Fruit fly (Drosophila melanogaster) whole organism, embryonic: ENCODE data around the gene cic.

Source experiments
- C15 ChIP-seq: fragments of 200-800 bp; sonication (Bioruptor generic); IDR thresholded peaks from 3 replicates; pipeline ENCODE4 v1.3.6; 2022; ENCODE audit warnings: missing biosample characterization, missing genetic modification characterization
- CG10979 ChIP-seq: fragments of 200-800 bp; sonication (Bioruptor generic); optimal IDR thresholded peaks from 2 replicates; lab custom pipeline; 2018; ENCODE audit warnings: missing biosample characterization, mild to moderate bottlenecking, missing genetic modification characterization, moderate library complexity
- CG1792 ChIP-seq: fragments of 200-800 bp; sonication (Bioruptor generic); optimal IDR thresholded peaks from 2 replicates; lab custom pipeline; 2016; ENCODE audit warnings: missing biosample characterization, missing genetic modification characterization
- CG3065 ChIP-seq: fragments of 200-800 bp; sonication (Bioruptor generic); optimal IDR thresholded peaks from 2 replicates; lab custom pipeline; 2016; ENCODE audit warnings: missing biosample characterization, missing genetic modification characterization
- Med ChIP-seq: fragments of 200-800 bp; sonication (Bioruptor generic); peaks from one replicate; lab custom pipeline; 2016; ENCODE audit warnings: missing biosample characterization, missing genetic modification characterization, mild to moderate bottlenecking, inconsistent platforms, moderate library complexity
- Rfx ChIP-seq: fragments of 200-800 bp; sonication (Bioruptor generic); IDR thresholded peaks from 2 replicates; pipeline ENCODE4 v1.3.6; 2022; ENCODE audit warnings: missing biosample characterization, missing genetic modification characterization
- Sin3A ChIP-seq: fragments of >200 bp; optimal IDR thresholded peaks from 2 replicates; lab custom pipeline; 2018
- eve ChIP-seq, 2 experiments: fragments of >200 bp; optimal IDR thresholded peaks; 2 replicates each; lab custom pipeline; 2017; ENCODE audit warnings: missing biosample characterization in 2 of 2, missing genetic modification characterization in 2 of 2
- eyg ChIP-seq: fragments of 200-800 bp; sonication (Bioruptor generic); optimal IDR thresholded peaks from 3 replicates; lab custom pipeline; 2016; ENCODE audit warnings: missing biosample characterization, missing genetic modification characterization
- nerfin-2 ChIP-seq: fragments of 200-800 bp; sonication (Bioruptor generic); IDR thresholded peaks from 2 replicates; pipeline ENCODE4 v1.3.6; 2022; ENCODE audit warnings: missing biosample characterization, missing genetic modification characterization; ENCODE audit not compliant: partially characterized antibody
- ssp ChIP-seq: fragments of 200-800 bp; sonication (Bioruptor generic); IDR thresholded peaks from 2 replicates; pipeline ENCODE4 v1.3.6; 2022; ENCODE audit warnings: missing biosample characterization, missing genetic modification characterization

DNA sequence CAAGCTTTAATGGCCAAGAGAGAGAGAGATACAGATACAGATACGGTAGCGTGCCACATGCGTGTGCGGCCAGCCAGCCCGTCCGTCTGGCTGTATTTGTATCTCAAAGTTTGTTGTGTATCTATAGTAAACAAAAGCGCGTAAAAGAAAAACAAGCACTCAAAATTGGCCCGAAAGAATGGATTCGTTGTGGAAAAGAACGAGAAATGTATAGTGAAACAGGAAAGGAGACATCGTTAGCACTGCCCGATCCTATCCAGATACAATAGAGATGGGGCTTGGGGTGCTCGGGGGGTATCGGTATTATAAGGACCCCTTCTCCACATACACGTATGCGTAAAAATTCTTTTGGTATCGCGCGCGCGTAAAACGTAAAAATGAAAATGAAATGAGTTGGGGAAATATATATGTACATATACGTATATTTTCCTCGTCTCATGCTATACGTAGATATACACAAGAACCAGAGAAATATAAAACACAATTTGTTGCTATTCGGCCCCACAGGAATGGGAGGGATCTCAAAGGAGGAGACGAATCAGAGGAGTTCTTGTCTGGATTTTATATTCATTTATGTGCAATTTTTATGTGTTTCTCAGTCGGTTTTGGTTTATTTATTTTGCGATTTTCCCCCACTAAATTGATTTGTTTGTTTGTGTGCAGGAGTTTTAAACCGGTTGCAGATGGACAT lies 11.4 kb downstream of the cic start:
- no peak for TF ChIP-seq C15 (GFP tag; lab: Robert Waterston, UW)
- TF ChIP-seq Rfx (GFP tag; lab: Robert Waterston, UW) = no peak
- TF ChIP-seq CG3065 = no peak
- no peak for TF ChIP-seq CG10979 (tag; lab: Kevin White, UChicago)
- no peak for TF ChIP-seq eyg
- TF ChIP-seq Sin3A (lab: Kevin White, UChicago) = no peak
- no peak for TF ChIP-seq ssp (GFP tag; lab: Robert Waterston, UW)
- TF ChIP-seq Med (GFP tag; lab: Kevin White, UChicago) = peak; percentile 79
- TF ChIP-seq eve (GFP tag; optimal IDR thresholded peaks at IDR 0.05; lab: Kevin White, UChicago) = no peak
- no peak for TF ChIP-seq nerfin-2
- no peak for TF ChIP-seq CG1792 (GFP tag; lab: Kevin White, UChicago)
